Fruit fly (Drosophila melanogaster) whole organism, adult: ENCODE measurements around the gene PolE1.

Source experiments
- CG11617 ChIP-seq: fragments of 200-800 bp; sonication (Bioruptor generic); optimal IDR thresholded peaks from 2 replicates; lab custom pipeline; 2017; ENCODE audit warnings: mild to moderate bottlenecking, missing biosample characterization, missing genetic modification reagents, missing genetic modification characterization
- CG5204 ChIP-seq: fragments of 200-800 bp; sonication (Bioruptor generic); optimal IDR thresholded peaks from 2 replicates; lab custom pipeline; 2016; ENCODE audit warnings: missing biosample characterization, missing genetic modification characterization
- kay ChIP-seq: fragments of 200-800 bp; sonication (Bioruptor generic); peaks from one replicate; lab custom pipeline; 2016; ENCODE audit warnings: missing biosample characterization, missing genetic modification characterization, borderline replicate concordance
- ovo ChIP-seq: fragments of 200-800 bp; sonication (Bioruptor generic); optimal IDR thresholded peaks from 2 replicates; lab custom pipeline; 2016; ENCODE audit warnings: missing biosample characterization, missing genetic modification characterization
- tj ChIP-seq: fragments of 200-800 bp; sonication (Bioruptor generic); optimal IDR thresholded peaks from 3 replicates; lab custom pipeline; 2017; ENCODE audit warnings: missing biosample characterization, mild to moderate bottlenecking, missing genetic modification characterization, moderate library complexity

dm6 chr3R:23401519-23401918 lies 53.6 kb downstream of the PolE1 start:
- no peak for TF ChIP-seq ovo (GFP tag; lab: Kevin White, UChicago)
- no peak for TF ChIP-seq tj (GFP tag; lab: Kevin White, UChicago)
- TF ChIP-seq CG11617 (GFP tag; lab: Kevin White, UChicago) = no peak
- TF ChIP-seq CG5204 (GFP tag; lab: Kevin White, UChicago) = no peak
- no peak for TF ChIP-seq kay (GFP tag; lab: Kevin White, UChicago)
